Fruit fly (Drosophila melanogaster): ENCODE measurements around the gene gce.

The gce gene

DNA sequence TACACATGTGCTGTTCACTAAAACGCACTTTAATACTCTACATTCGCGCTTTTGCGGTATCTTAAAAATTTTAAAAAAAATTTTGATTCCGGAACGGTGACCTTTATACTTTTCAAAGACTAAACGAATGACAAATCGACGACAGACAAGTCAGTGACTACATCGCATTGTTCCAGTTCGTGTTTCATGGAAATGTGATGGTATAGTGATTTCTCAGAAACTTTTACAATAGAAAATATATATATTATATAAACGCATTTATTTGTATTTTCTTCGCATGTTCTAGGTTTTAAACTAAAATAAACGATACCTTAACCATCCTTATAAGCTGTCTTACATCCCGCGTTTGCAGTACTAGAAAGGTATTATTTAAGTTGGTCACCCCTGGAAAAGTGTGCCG lies 63.4 kb downstream of the gce start, which contains the start of gene Pp1-13C:
TSS of gene Pp1-13C (minus strand) at position 101 of the 400 bp plus-strand sequence.
- TF ChIP-seq CG8478 (optimal IDR thresholded peaks at IDR 0.05): no peak
- TF ChIP-seq psq (optimal IDR thresholded peaks at IDR 0.05): no peak
- no peak for TF ChIP-seq Dll (optimal IDR thresholded peaks at IDR 0.05)
- no peak for TF ChIP-seq pan (optimal IDR thresholded peaks at IDR 0.05)
- no peak for TF ChIP-seq EcR (GFP tag; optimal IDR thresholded peaks at IDR 0.05)
- TF ChIP-seq usp (GFP tag; optimal IDR thresholded peaks at IDR 0.05): no peak

DNA sequence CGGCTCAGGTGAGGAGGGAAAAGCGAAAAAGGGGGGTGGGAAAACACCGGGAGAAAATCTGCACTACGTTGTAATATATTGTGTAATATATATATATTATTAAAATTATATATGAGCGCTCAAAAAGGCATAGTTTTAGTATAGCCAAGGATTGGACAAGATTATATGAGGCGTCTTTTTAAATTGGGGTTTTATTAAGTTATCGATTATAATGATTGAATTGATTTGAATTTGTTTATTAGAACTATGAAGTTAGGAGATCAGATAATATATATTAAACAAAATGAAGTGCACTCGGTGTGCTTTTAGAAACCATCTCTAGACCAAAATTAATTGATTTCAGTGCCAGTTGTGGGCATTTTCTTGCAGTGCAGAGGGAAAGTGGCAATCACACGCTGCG lies 66.1 kb downstream of the gce start:
- no peak for TF ChIP-seq psq (optimal IDR thresholded peaks at IDR 0.05)

DNA sequence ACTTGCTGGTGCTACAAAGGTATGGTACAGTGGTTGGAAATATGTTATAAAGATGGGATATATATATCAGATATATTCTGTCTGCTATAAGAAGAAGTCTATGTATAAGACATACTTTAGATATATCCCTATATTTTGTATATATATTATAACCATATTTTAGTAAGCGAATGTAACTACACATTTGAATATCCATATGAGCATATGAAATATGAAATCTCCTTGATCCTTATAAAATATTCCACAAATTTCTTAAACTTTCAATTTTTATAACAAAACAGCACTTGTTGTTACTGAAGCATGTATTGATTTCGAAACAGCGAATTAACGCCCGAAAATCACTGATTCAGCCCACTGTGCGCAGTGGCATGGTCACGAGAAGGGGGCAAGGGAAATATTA lies 66.9 kb downstream of the gce start:
- TF ChIP-seq CG8478 (optimal IDR thresholded peaks at IDR 0.05) (no peak), psq (optimal IDR thresholded peaks at IDR 0.05) (no peak), usp (GFP tag; optimal IDR thresholded peaks at IDR 0.05) (no peak), pan (optimal IDR thresholded peaks at IDR 0.05) (no peak), Dll (optimal IDR thresholded peaks at IDR 0.05) (no peak), EcR (GFP tag; optimal IDR thresholded peaks at IDR 0.05) (no peak)

Measured in whole organism.